Worm (Caenorhabditis elegans): ENCODE data around the gene F59A6.13.

ce11 chrII:5049865-5050342, 27.3 kb downstream of the F59A6.13 start, which contains the start of gene F33G12.6:
- no peak for TF ChIP-seq him-1 (tag; optimal IDR thresholded peaks at IDR 0.05)
- no peak for TF ChIP-seq dao-5 (tag; optimal IDR thresholded peaks at IDR 0.05)
- TF ChIP-seq W03F9.2 (tag; optimal IDR thresholded peaks at IDR 0.05), result no peak

Measured in whole organism, L4/young adult.